Worm (Caenorhabditis elegans): Measurements from ENCODE around the gene K11H12.9.

- no peak for TF ChIP-seq nhr-23 (tag; optimal IDR thresholded peaks at IDR 0.05)
- no peak for TF ChIP-seq ceh-82 (tag; optimal IDR thresholded peaks at IDR 0.05)
- TF ChIP-seq nhr-10 (tag; optimal IDR thresholded peaks at IDR 0.05) = no peak
- TF ChIP-seq R02D3.7 (tag; optimal IDR thresholded peaks at IDR 0.05) = no peak
- TF ChIP-seq snpc-4 (tag; optimal IDR thresholded peaks at IDR 0.05) = no peak
- TF ChIP-seq lin-39 (tag; optimal IDR thresholded peaks at IDR 0.05) = no peak
- no peak for TF ChIP-seq ZK546.5 (tag; optimal IDR thresholded peaks at IDR 0.05)
- TF ChIP-seq nhr-21 (tag; optimal IDR thresholded peaks at IDR 0.05) = no peak
- TF ChIP-seq nhr-6 (tag; optimal IDR thresholded peaks at IDR 0.05) = no peak
- TF ChIP-seq mab-5 (tag; optimal IDR thresholded peaks at IDR 0.05) = no peak
- TF ChIP-seq mdl-1 (tag; optimal IDR thresholded peaks at IDR 0.05) = no peak
- TF ChIP-seq fos-1 (tag; optimal IDR thresholded peaks at IDR 0.05) = no peak
- no peak for TF ChIP-seq ama-1 (optimal IDR thresholded peaks at IDR 0.05)
- TF ChIP-seq peb-1 (tag; optimal IDR thresholded peaks at IDR 0.05) = no peak
These were observed 41.8 kb upstream of the K11H12.9 start for ce11 chrIV:607628-608027.
